Fruit fly (Drosophila melanogaster): ENCODE data around the gene jus.
A peak's percentile ranks its signal among the peaks of the same experiment; 100 is the strongest.

dm6 chr3R:29228745-29229448, 34.1 kb upstream of the jus start, which contains the start of gene Usp1:
- TF ChIP-seq Clk (GFP tag; optimal IDR thresholded peaks at IDR 0.05), result no peak
- no peak for TF ChIP-seq bab1 (GFP tag; optimal IDR thresholded peaks at IDR 0.05)
- TF ChIP-seq CG1620 (GFP tag; optimal IDR thresholded peaks at IDR 0.05), result no peak
- no peak for TF ChIP-seq pad (GFP tag; optimal IDR thresholded peaks at IDR 0.05)
- no peak for TF ChIP-seq kay (GFP tag; ENCODE audit: borderline replicate concordance)
- TF ChIP-seq CG7101 (tag; optimal IDR thresholded peaks at IDR 0.05), result no peak
- no peak for TF ChIP-seq CG12768 (GFP tag; optimal IDR thresholded peaks at IDR 0.05)
- no peak for TF ChIP-seq ovo (GFP tag; optimal IDR thresholded peaks at IDR 0.05)
- no peak for TF ChIP-seq CG11617 (GFP tag; optimal IDR thresholded peaks at IDR 0.05)
- peak; percentile 0 for TF ChIP-seq Hr96 (GFP tag; optimal IDR thresholded peaks at IDR 0.05)
- no peak for TF ChIP-seq cic (GFP tag; optimal IDR thresholded peaks at IDR 0.05)
